Worm (Caenorhabditis elegans) whole organism, L4 larva: ENCODE results near the gene ZK822.10.

Experiments used
- D1046.2 ChIP-seq: fragments of 200-800 bp; sonication (Bioruptor generic); IDR thresholded peaks from 2 replicates; pipeline ENCODE4 v1.3.6; 2022; ENCODE audit warnings: missing genetic modification characterization, missing compliant biosample characterization
- F10B5.3 ChIP-seq: sonication (generic microtip); optimal IDR thresholded peaks from 2 replicates; lab custom pipeline; 2016; ENCODE audit warnings: mild to moderate bottlenecking, missing genetic modification characterization, missing compliant biosample characterization
- F49E8.2 ChIP-seq: sonication (generic microtip); optimal IDR thresholded peaks from 2 replicates; lab custom pipeline; 2016; ENCODE audit warnings: missing compliant biosample characterization, mild to moderate bottlenecking, missing genetic modification characterization, borderline replicate concordance
- T26A8.4 ChIP-seq: fragments of 200-800 bp; sonication (Bioruptor generic); IDR thresholded peaks from 2 replicates; pipeline ENCODE4 v1.3.6; 2022; ENCODE audit warnings: missing genetic modification characterization, missing compliant biosample characterization
- Y105C5A.15 ChIP-seq: fragments of 200-800 bp; sonication (Bioruptor generic); IDR thresholded peaks from 2 replicates; pipeline ENCODE4 v1.3.6; 2022; ENCODE audit warnings: missing genetic modification characterization, missing compliant biosample characterization
- Y48G9A.11 ChIP-seq: fragments of 200-800 bp; sonication (Bioruptor generic); IDR thresholded peaks from 2 replicates; pipeline ENCODE4 v1.3.6; 2022; ENCODE audit warnings: missing genetic modification reagents, missing genetic modification characterization, missing compliant biosample characterization
- aha-1 ChIP-seq: fragments of 150-350 bp; peaks from one replicate; lab custom pipeline; 2014; ENCODE audit warnings: missing biosample characterization, missing genetic modification characterization
- arid-1 ChIP-seq: fragments of 200-800 bp; sonication (Bioruptor generic); conservative IDR thresholded peaks from 2 replicates; pipeline ENCODE4 v1.3.6; 2022; ENCODE audit warnings: missing genetic modification reagents, missing genetic modification characterization, missing compliant biosample characterization
- ceh-20 ChIP-seq: fragments of 200-800 bp; sonication (Bioruptor generic); IDR thresholded peaks from 2 replicates; pipeline ENCODE4 v1.3.6; 2022; ENCODE audit warnings: missing genetic modification reagents, missing genetic modification characterization, missing compliant biosample characterization
- ceh-28 ChIP-seq: fragments of 150-350 bp; optimal IDR thresholded peaks from 2 replicates; lab custom pipeline; 2014; ENCODE audit warnings: missing biosample characterization, missing genetic modification reagents, missing genetic modification characterization
- ceh-62 ChIP-seq: sonication (generic microtip); optimal IDR thresholded peaks from 2 replicates; lab custom pipeline; 2017; ENCODE audit warnings: missing biosample characterization, missing genetic modification characterization
- ctbp-1 ChIP-seq: fragments of 200-800 bp; sonication (Bioruptor generic); IDR thresholded peaks from 2 replicates; pipeline ENCODE4 v1.3.6; 2022; ENCODE audit warnings: missing genetic modification reagents, missing genetic modification characterization, missing compliant biosample characterization
- daf-19 ChIP-seq: fragments of 200-800 bp; sonication (Bioruptor generic); conservative IDR thresholded peaks from 2 replicates; pipeline ENCODE4 v1.3.6; 2022; ENCODE audit warnings: missing genetic modification characterization, missing compliant biosample characterization
- dmd-6 ChIP-seq: fragments of 200-800 bp; sonication (Bioruptor generic); IDR thresholded peaks from 2 replicates; pipeline ENCODE4 v1.3.6; 2022; ENCODE audit warnings: missing genetic modification reagents, missing genetic modification characterization, missing compliant biosample characterization
- egl-27 ChIP-seq: sonication (generic microtip); optimal IDR thresholded peaks from 3 replicates; lab custom pipeline; 2017; ENCODE audit warnings: missing biosample characterization, missing genetic modification reagents, missing genetic modification characterization
- gei-8 ChIP-seq: fragments of 200-800 bp; sonication (Bioruptor generic); optimal IDR thresholded peaks from 2 replicates; lab custom pipeline; 2018; ENCODE audit warnings: mild to moderate bottlenecking, missing genetic modification characterization, missing compliant biosample characterization
- hif-1 ChIP-seq, 2 experiments: sonication (generic microtip); optimal IDR thresholded peaks; 2 replicates each; lab custom pipeline; 2016 to 2017; ENCODE audit warnings: missing compliant biosample characterization in 2 of 2, missing genetic modification characterization in 2 of 2, missing genetic modification reagents in 2 of 2, missing genotype in 2 of 2, mild to moderate bottlenecking in 1 of 2
- hlh-11 ChIP-seq: fragments of 200-800 bp; sonication (Bioruptor generic); optimal IDR thresholded peaks from 2 replicates; lab custom pipeline; 2018; ENCODE audit warnings: mild to moderate bottlenecking, missing genetic modification characterization, missing compliant biosample characterization
- lin-1 ChIP-seq: fragments of 200-800 bp; sonication (Bioruptor generic); IDR thresholded peaks from 2 replicates; pipeline ENCODE4 v1.3.6; 2022; ENCODE audit warnings: missing genetic modification reagents, missing genetic modification characterization, missing compliant biosample characterization
- mdt-29 ChIP-seq: fragments of 200-800 bp; sonication (Bioruptor generic); IDR thresholded peaks from 2 replicates; pipeline ENCODE4 v1.3.6; 2022; ENCODE audit warnings: missing genetic modification reagents, missing genetic modification characterization, missing compliant biosample characterization
- nhr-237 ChIP-seq: sonication (generic microtip); optimal IDR thresholded peaks from 2 replicates; lab custom pipeline; 2017; ENCODE audit warnings: missing biosample characterization, missing genetic modification characterization
- nhr-25 ChIP-seq: sonication (generic microtip); optimal IDR thresholded peaks from 2 replicates; lab custom pipeline; 2017; ENCODE audit warnings: missing genetic modification characterization, mild to moderate bottlenecking, missing compliant biosample characterization, antibody characterized with exemption, moderate library complexity, borderline replicate concordance; ENCODE audit not compliant: insufficient read depth
- nhr-6 ChIP-seq: fragments of 150-350 bp; optimal IDR thresholded peaks from 2 replicates; lab custom pipeline; 2014; ENCODE audit warnings: missing biosample characterization, missing genetic modification characterization
- nhr-77 ChIP-seq: fragments of 150-350 bp; optimal IDR thresholded peaks from 2 replicates; lab custom pipeline; 2014; ENCODE audit warnings: missing biosample characterization, missing genetic modification characterization
- php-3 ChIP-seq: fragments of 200-800 bp; sonication (Bioruptor generic); IDR thresholded peaks from 2 replicates; pipeline ENCODE4 v1.3.6; 2022; ENCODE audit warnings: missing genetic modification reagents, missing genetic modification characterization, missing compliant biosample characterization
- pqm-1 ChIP-seq: sonication (generic microtip); optimal IDR thresholded peaks from 2 replicates; lab custom pipeline; 2017; ENCODE audit warnings: missing biosample characterization, missing genetic modification characterization
- skn-1 ChIP-seq: fragments of 150-350 bp; optimal IDR thresholded peaks from 2 replicates; lab custom pipeline; 2014; ENCODE audit warnings: missing biosample characterization, missing genetic modification characterization
- snpc-1.2 ChIP-seq: fragments of 200-800 bp; sonication (Bioruptor generic); IDR thresholded peaks from 2 replicates; pipeline ENCODE4 v1.3.6; 2022; ENCODE audit warnings: missing genetic modification reagents, missing genetic modification characterization, missing compliant biosample characterization
- spr-3 ChIP-seq: fragments of 200-800 bp; sonication (Bioruptor generic); optimal IDR thresholded peaks from 2 replicates; lab custom pipeline; 2018; ENCODE audit warnings: mild to moderate bottlenecking, missing genetic modification characterization, missing compliant biosample characterization
- tra-1 ChIP-seq: fragments of 200-800 bp; sonication (Bioruptor generic); IDR thresholded peaks from 2 replicates; pipeline ENCODE4 v1.3.6; 2022; ENCODE audit warnings: missing genetic modification reagents, missing genetic modification characterization, missing compliant biosample characterization
- unc-39 ChIP-seq: sonication (generic microtip); optimal IDR thresholded peaks from 2 replicates; lab custom pipeline; 2017; ENCODE audit warnings: missing biosample characterization, missing genetic modification characterization
- unc-62 ChIP-seq, 3 experiments: fragments of 150-350 bp in 1 of 3; sonication (generic microtip); optimal IDR thresholded peaks in 2 of 3; peaks in 1 of 3; 1 replicate in 1 of 3; 2 replicates in 2 of 3; lab custom pipeline; 2014 to 2017; ENCODE audit warnings: missing biosample characterization in 3 of 3, missing genetic modification characterization in 3 of 3, missing genetic modification reagents in 3 of 3, missing genotype in 1 of 3
- zag-1 ChIP-seq: fragments of 150-350 bp; optimal IDR thresholded peaks from 2 replicates; lab custom pipeline; 2014; ENCODE audit warnings: missing biosample characterization, missing genetic modification characterization
- zip-2 ChIP-seq: fragments of 150-350 bp; optimal IDR thresholded peaks from 2 replicates; lab custom pipeline; 2014; ENCODE audit warnings: missing biosample characterization, missing genetic modification characterization
- ztf-7 ChIP-seq: fragments of 150-350 bp; optimal IDR thresholded peaks from 2 replicates; lab custom pipeline; 2014; ENCODE audit warnings: missing biosample characterization, missing genetic modification characterization

The ZK822.10 gene

ce11 chrIV:11928388-11928787 lies 11.5 kb downstream of the ZK822.10 start (continued):
- TF ChIP-seq hlh-11 (peak; percentile 57), lin-1 (GFP tag; lab: Robert Waterston, UW) (0 out of 2 replicates have a peak, but pooled peaks have one; percentile 53), pqm-1 (tag; lab: Kevin White, UChicago) (no peak), Y105C5A.15 (GFP tag; lab: Robert Waterston, UW) (no peak), zag-1 (tag; lab: Kevin White, UChicago) (no peak), F49E8.2 (tag; lab: Kevin White, UChicago) (peak; percentile 34)
- TF ChIP-seq, all 104 proteins: peak for 37

ce11 chrIV:11930572-11930971 lies 13.6 kb downstream of the ZK822.10 start, which contains the start of gene nhx-9:
nhx-9 (plus strand) TSS chrIV:11930872.
- TF ChIP-seq skn-1 (tag; lab: Kevin White, UChicago) = no peak
- no peak for TF ChIP-seq ceh-62
- TF ChIP-seq egl-27 (tag; lab: Kevin White, UChicago) = no peak
- no peak for TF ChIP-seq snpc-1.2 (GFP tag; lab: Robert Waterston, UW)
- no peak for TF ChIP-seq hif-1 (tag; optimal IDR thresholded peaks at IDR 0.05; lab: Kevin White, UChicago)
- no peak for TF ChIP-seq ceh-20
- TF ChIP-seq unc-62 (GFP tag; optimal IDR thresholded peaks at IDR 0.05 in 1 of 2; lab: Kevin White, UChicago) = no peak
- TF ChIP-seq unc-62 (tag; optimal IDR thresholded peaks at IDR 0.05; lab: Kevin White, UChicago) = no peak
- TF ChIP-seq Y48G9A.11 = no peak
- no peak for TF ChIP-seq daf-19 (GFP tag; lab: Robert Waterston, UW)
- TF ChIP-seq tra-1 = no peak
- TF ChIP-seq pqm-1 (tag; lab: Kevin White, UChicago) = no peak
- no peak for TF ChIP-seq ztf-7 (tag; lab: Kevin White, UChicago)
- no peak for TF ChIP-seq ceh-28 (tag; lab: Kevin White, UChicago)

ce11 chrIV:11937087-11937486 lies 20.1 kb downstream of the ZK822.10 start, which contains the start of gene slc-5A12:
slc-5A12 (plus strand) TSS chrIV:11937419.
- no peak for TF ChIP-seq spr-3 (GFP tag; lab: Kevin White, UChicago)
- TF ChIP-seq php-3 (GFP tag; lab: Robert Waterston, UW) = no peak
- no peak for TF ChIP-seq zip-2 (tag; lab: Kevin White, UChicago)
- TF ChIP-seq dmd-6 (GFP tag; lab: Robert Waterston, UW) = no peak
- no peak for TF ChIP-seq nhr-6 (tag; lab: Kevin White, UChicago)
- TF ChIP-seq nhr-237 = no peak
- TF ChIP-seq nhr-77 (tag; lab: Kevin White, UChicago) = no peak
- no peak for TF ChIP-seq nhr-25
- no peak for TF ChIP-seq aha-1 (tag; lab: Kevin White, UChicago)
- no peak for TF ChIP-seq F10B5.3 (tag; lab: Kevin White, UChicago)
- no peak for TF ChIP-seq arid-1 (GFP tag; lab: Robert Waterston, UW)
- TF ChIP-seq gei-8 = no peak
- TF ChIP-seq ctbp-1 = no peak
- no peak for TF ChIP-seq D1046.2 (GFP tag; lab: Robert Waterston, UW)
- TF ChIP-seq ceh-20 = no peak

DNA sequence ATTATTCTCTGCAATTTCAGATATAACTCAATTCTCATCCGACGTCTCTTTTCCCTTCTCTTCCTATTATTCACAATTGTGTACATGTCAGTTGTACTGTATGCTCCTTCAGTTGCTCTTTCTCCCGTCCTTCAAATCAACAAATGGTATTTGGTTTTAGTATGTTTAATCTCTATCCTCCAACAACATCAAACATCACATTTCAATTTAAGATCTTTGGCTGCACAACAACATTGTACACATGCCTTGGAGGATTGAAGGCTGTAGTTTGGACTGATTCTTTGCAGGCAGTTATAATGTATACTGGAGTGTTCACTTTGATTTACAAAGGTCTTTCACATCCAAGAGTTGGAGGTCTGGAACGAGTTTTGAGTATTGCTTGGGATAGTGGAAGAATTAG lies 21.6 kb downstream of the ZK822.10 start:
- no peak for TF ChIP-seq nhr-6 (tag; lab: Kevin White, UChicago)
- peak; percentile 38; the same call in 1 of the 2 replicates for TF ChIP-seq T26A8.4 (GFP tag; lab: Robert Waterston, UW)
- peak; percentile 27; the same call in 1 of the 2 replicates for TF ChIP-seq mdt-29 (GFP tag; lab: Robert Waterston, UW)
- no peak for TF ChIP-seq unc-39
- TF ChIP-seq unc-62 (GFP tag; optimal IDR thresholded peaks at IDR 0.05 in 1 of 2; lab: Kevin White, UChicago) = peak in 1 of 2 experiments; percentile 71
- no peak for TF ChIP-seq unc-62 (tag; optimal IDR thresholded peaks at IDR 0.05; lab: Kevin White, UChicago)
